Worm (Caenorhabditis elegans) whole organism, L2 larva: ENCODE measurements around the gene trcs-2.

Experiments used
- alr-1 ChIP-seq: fragments of 150-350 bp; optimal IDR thresholded peaks from 2 replicates; lab custom pipeline; 2014; ENCODE audit warnings: missing biosample characterization, missing genetic modification characterization
- aly-2 ChIP-seq: fragments of 150-350 bp; optimal IDR thresholded peaks from 2 replicates; lab custom pipeline; 2014; ENCODE audit warnings: missing biosample characterization, missing genetic modification characterization
- elt-1 ChIP-seq: fragments of 150-350 bp; optimal IDR thresholded peaks from 2 replicates; lab custom pipeline; 2014; ENCODE audit warnings: missing biosample characterization, missing genetic modification characterization
- fos-1 ChIP-seq: fragments of 150-350 bp; optimal IDR thresholded peaks from 2 replicates; lab custom pipeline; 2014; ENCODE audit warnings: missing biosample characterization, missing genetic modification characterization
- lin-39 ChIP-seq: fragments of 150-350 bp; optimal IDR thresholded peaks from 2 replicates; lab custom pipeline; 2014; ENCODE audit warnings: missing biosample characterization, missing genetic modification reagents, missing genetic modification characterization
- lsy-2 ChIP-seq, 2 experiments: fragments of 150-350 bp in 1 of 2; sonication (generic microtip) in 1 of 2; optimal IDR thresholded peaks; 2 replicates each; lab custom pipeline; 2014 to 2017; ENCODE audit warnings: missing biosample characterization in 2 of 2, missing genetic modification characterization in 2 of 2
- ztf-11 ChIP-seq: sonication (generic microtip); optimal IDR thresholded peaks from 2 replicates; lab custom pipeline; 2017; ENCODE audit warnings: missing biosample characterization, missing genetic modification characterization

DNA sequence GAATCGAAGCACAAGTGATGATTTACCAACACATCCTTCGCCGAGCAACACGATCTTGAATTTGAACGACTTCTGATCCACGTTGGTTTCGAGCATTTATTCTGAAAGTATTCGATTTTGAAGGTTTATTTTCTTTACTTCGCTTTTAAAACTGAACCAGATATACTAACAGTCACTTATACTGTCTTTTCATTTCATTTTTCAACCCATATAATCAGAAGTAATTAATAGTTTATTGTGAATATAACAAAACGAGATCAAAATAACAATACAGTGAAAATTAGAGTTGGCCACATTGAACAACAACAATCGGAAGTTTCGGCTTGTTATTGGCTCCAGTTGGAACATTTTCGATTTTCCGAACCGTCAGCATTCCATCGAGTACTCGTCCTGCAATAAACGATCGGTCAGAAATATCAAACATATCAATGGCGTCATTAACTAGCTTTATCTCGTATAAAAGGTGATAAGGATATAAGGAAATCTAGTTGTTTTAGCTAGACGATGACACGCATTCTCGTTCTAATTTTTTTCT lies 7.3 kb upstream of the trcs-2 start, which contains the start of the genes rab-21 and T01B7.13:
- TF ChIP-seq elt-1 (no peak), alr-1 (tag; lab: Kevin White, UChicago) (no peak), fos-1 (tag; lab: Kevin White, UChicago) (no peak), ztf-11 (tag; lab: Kevin White, UChicago) (no peak), lsy-2 (tag; optimal IDR thresholded peaks at IDR 0.05; lab: Kevin White, UChicago) (no peak), lin-39 (tag; lab: Kevin White, UChicago) (no peak), aly-2 (tag; lab: Kevin White, UChicago) (no peak)
